Worm (Caenorhabditis elegans) whole organism, early embryonic: ENCODE data around the gene srj-33.

Source experiments
- B0310.2 ChIP-seq: sonication (generic microtip); optimal IDR thresholded peaks from 2 replicates; lab custom pipeline; 2016; ENCODE audit warnings: mild to moderate bottlenecking, missing genetic modification characterization, missing compliant biosample characterization
- F13C5.2 ChIP-seq: sonication (generic microtip); optimal IDR thresholded peaks from 2 replicates; lab custom pipeline; 2017; ENCODE audit warnings: mild to moderate bottlenecking, missing genetic modification characterization, inconsistent platforms, missing compliant biosample characterization
- aly-1 ChIP-seq: sonication (generic microtip); optimal IDR thresholded peaks from 2 replicates; lab custom pipeline; 2016; ENCODE audit warnings: missing genetic modification characterization, missing compliant biosample characterization
- ama-1 ChIP-seq: fragments of 150-350 bp; optimal IDR thresholded peaks from 2 replicates; lab custom pipeline; 2014
- ceh-13 ChIP-seq: fragments of 200-800 bp; sonication (Bioruptor generic); optimal IDR thresholded peaks from 2 replicates; lab custom pipeline; 2018; ENCODE audit warnings: mild to moderate bottlenecking, missing genetic modification characterization, missing compliant biosample characterization
- ceh-36 ChIP-seq: sonication (generic microtip); optimal IDR thresholded peaks from 2 replicates; lab custom pipeline; 2016; ENCODE audit warnings: missing genetic modification characterization, inconsistent platforms, missing compliant biosample characterization
- ets-7 ChIP-seq: sonication (generic microtip); optimal IDR thresholded peaks from 2 replicates; lab custom pipeline; 2016; ENCODE audit warnings: missing genotype, missing genetic modification characterization, missing compliant biosample characterization
- flt-1 ChIP-seq: fragments of 200-800 bp; sonication (Bioruptor generic); IDR thresholded peaks from 2 replicates; pipeline ENCODE4 v1.3.6; 2022; ENCODE audit warnings: missing genetic modification characterization, missing compliant biosample characterization
- hmbx-1 ChIP-seq: sonication (generic microtip); optimal IDR thresholded peaks from 2 replicates; lab custom pipeline; 2016; ENCODE audit warnings: mild to moderate bottlenecking, missing genetic modification characterization, missing compliant biosample characterization
- hmg-4 ChIP-seq: fragments of 200-800 bp; sonication (Bioruptor generic); optimal IDR thresholded peaks from 2 replicates; lab custom pipeline; 2018; ENCODE audit warnings: mild to moderate bottlenecking, missing genetic modification characterization, missing compliant biosample characterization
- hnd-1 ChIP-seq: sonication (generic microtip); optimal IDR thresholded peaks from 2 replicates; lab custom pipeline; 2016; ENCODE audit warnings: missing genetic modification characterization, missing compliant biosample characterization
- pes-1 ChIP-seq: fragments of 200-800 bp; sonication (Bioruptor generic); IDR thresholded peaks from 2 replicates; pipeline ENCODE4 v1.3.6; 2022; ENCODE audit warnings: missing genetic modification reagents, missing genetic modification characterization, missing compliant biosample characterization
- scrt-1 ChIP-seq: fragments of 200-800 bp; sonication (Bioruptor generic); IDR thresholded peaks from 2 replicates; pipeline ENCODE4 v1.3.6; 2022; ENCODE audit warnings: missing genetic modification characterization, missing compliant biosample characterization
- sea-1 ChIP-seq: fragments of 200-800 bp; sonication (Bioruptor generic); conservative IDR thresholded peaks from 2 replicates; pipeline ENCODE4 v1.3.6; 2022; ENCODE audit warnings: missing genetic modification characterization, missing compliant biosample characterization
- tbx-11 ChIP-seq: fragments of 200-800 bp; sonication (Bioruptor generic); IDR thresholded peaks from 2 replicates; pipeline ENCODE4 v1.3.6; 2022; ENCODE audit warnings: missing genetic modification characterization, missing compliant biosample characterization
- tbx-37 ChIP-seq: fragments of 200-800 bp; sonication (Bioruptor generic); conservative IDR thresholded peaks from 2 replicates; pipeline ENCODE4 v1.3.6; 2022; ENCODE audit warnings: missing genetic modification reagents, missing genetic modification characterization, missing compliant biosample characterization
- tra-4 ChIP-seq: sonication (generic microtip); optimal IDR thresholded peaks from 2 replicates; lab custom pipeline; 2017; ENCODE audit warnings: missing genetic modification characterization, missing compliant biosample characterization

srj-33 gene

DNA sequence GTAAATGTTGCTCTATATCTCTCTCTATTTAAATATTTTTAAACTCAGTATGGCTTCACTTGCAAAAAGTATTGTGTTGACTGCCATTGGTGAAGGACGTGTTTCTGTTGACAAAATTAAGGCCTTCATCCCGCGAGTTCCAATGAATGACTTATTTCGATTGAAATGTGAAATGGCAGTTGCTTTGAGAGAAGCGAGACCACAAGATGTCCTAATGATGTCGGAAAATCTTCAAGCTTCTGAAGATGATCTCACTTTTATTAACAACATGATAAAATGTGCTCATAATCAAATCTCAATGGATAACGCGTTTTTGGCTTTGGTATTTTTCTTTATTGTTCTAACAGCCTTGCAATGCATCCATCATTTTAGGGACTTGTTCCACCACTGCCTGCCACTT is 16.0 kb downstream of the srj-33 start, which contains the start of gene ceh-75:
ceh-75 (plus strand) TSS at position 50 of the 400 bp plus-strand sequence.
- no peak for TF ChIP-seq B0310.2 (tag; lab: Kevin White, UChicago)
- no peak for TF ChIP-seq pes-1
- no peak for TF ChIP-seq ceh-36 (tag; lab: Kevin White, UChicago)
- TF ChIP-seq sea-1 (GFP tag; lab: Robert Waterston, UW) = no peak
- TF ChIP-seq hmg-4 (GFP tag; lab: Kevin White, UChicago) = no peak
- TF ChIP-seq hmbx-1 = no peak
- no peak for TF ChIP-seq tra-4 (tag; lab: Kevin White, UChicago)
- TF ChIP-seq F13C5.2 (tag; lab: Kevin White, UChicago) = no peak
- no peak for TF ChIP-seq ama-1
- no peak for TF ChIP-seq tbx-11 (GFP tag; lab: Robert Waterston, UW)
- TF ChIP-seq aly-1 = no peak
- no peak for TF ChIP-seq flt-1
- no peak for TF ChIP-seq ets-7 (tag; lab: Kevin White, UChicago)
- no peak for TF ChIP-seq ceh-13 (GFP tag; lab: Kevin White, UChicago)

DNA sequence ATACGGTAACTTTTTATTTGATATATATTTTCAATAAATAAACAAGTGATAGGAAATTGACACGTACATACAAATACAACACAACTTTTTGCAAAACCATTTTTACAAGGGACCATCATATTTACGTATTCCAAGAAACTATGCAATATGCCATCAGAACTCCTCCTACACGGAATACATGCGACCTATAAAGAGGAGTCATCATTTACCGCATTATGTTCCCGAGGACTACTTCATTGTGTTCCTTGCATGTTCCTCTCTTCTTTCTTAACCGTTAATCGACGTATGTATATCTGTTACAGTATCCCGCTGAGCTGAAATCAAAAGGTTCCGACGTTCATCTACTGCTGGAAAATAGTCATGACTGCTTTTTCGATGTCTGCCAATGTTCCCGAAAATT is 18.9 kb downstream of the srj-33 start, which contains the start of gene C50H2.5:
C50H2.5 (plus strand) TSS at position 301 of the 400 bp plus-strand sequence.
- TF ChIP-seq ceh-13 (GFP tag; lab: Kevin White, UChicago) (no peak), pes-1 (no peak), hmg-4 (GFP tag; lab: Kevin White, UChicago) (no peak), F13C5.2 (tag; lab: Kevin White, UChicago) (no peak), hnd-1 (tag; lab: Kevin White, UChicago) (no peak), hmbx-1 (no peak), ceh-36 (tag; lab: Kevin White, UChicago) (no peak), scrt-1 (GFP tag; lab: Robert Waterston, UW) (no peak)

DNA sequence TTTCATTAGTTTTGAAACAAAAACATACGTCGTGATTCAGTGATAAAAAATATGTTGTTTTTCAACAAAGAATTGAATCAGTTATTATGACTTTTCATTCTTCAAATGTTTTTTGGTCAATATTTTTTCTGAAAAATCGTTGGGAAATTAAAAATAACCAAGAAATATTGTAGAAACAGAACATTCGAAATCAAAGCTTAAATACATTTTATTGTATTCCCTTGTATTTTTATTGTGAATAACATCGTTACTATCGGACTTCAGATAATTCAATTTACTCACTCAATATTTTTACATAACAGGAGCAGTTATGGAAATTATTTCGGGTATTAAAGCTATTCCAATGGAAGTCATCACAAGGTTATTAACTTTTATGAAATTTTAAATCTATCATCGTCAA is 20.7 kb downstream of the srj-33 start, which contains the start of gene C50H2.4:
C50H2.4 (plus strand) TSS at position 301 of the 400 bp plus-strand sequence.
- TF ChIP-seq sea-1 (GFP tag; lab: Robert Waterston, UW) (no peak), hmbx-1 (no peak), F13C5.2 (tag; lab: Kevin White, UChicago) (no peak), aly-1 (no peak), scrt-1 (GFP tag; lab: Robert Waterston, UW) (no peak), ama-1 (no peak), ceh-13 (GFP tag; lab: Kevin White, UChicago) (no peak), tbx-11 (GFP tag; lab: Robert Waterston, UW) (no peak), hnd-1 (tag; lab: Kevin White, UChicago) (no peak), hmg-4 (GFP tag; lab: Kevin White, UChicago) (no peak), flt-1 (no peak), tra-4 (tag; lab: Kevin White, UChicago) (no peak)

DNA sequence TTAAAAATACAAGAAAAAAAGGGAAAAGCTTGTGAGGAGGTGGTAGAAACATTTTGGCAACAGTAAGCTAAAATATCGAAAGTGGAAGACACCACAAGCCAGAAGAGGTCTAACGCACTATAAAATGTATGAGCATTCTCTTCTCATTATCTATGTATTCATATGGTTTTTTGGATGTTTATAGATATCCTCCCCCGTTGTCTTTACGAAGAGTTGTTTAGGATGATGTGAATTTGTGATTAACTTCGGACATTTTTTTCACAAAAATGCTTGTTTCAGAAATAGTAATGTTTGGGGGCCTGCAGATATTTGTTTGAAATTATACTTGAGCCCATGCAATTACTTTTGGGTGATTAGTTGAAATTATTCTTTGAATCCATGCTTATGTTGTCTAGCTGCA is 22.3 kb downstream of the srj-33 start, which contains the start of gene mec-9:
mec-9 (minus strand) TSS at position 101 of the 400 bp plus-strand sequence.
- no peak for TF ChIP-seq tbx-37 (GFP tag; lab: Robert Waterston, UW)
- no peak for TF ChIP-seq pes-1
- TF ChIP-seq flt-1 = no peak
- TF ChIP-seq ceh-36 (tag; lab: Kevin White, UChicago) = no peak
- no peak for TF ChIP-seq ama-1
- no peak for TF ChIP-seq sea-1 (GFP tag; lab: Robert Waterston, UW)
- TF ChIP-seq ceh-13 (GFP tag; lab: Kevin White, UChicago) = no peak
- TF ChIP-seq tra-4 (tag; lab: Kevin White, UChicago) = no peak
- TF ChIP-seq scrt-1 (GFP tag; lab: Robert Waterston, UW) = no peak
- TF ChIP-seq aly-1 = no peak
- TF ChIP-seq tbx-11 (GFP tag; lab: Robert Waterston, UW) = no peak
- no peak for TF ChIP-seq hmbx-1

DNA sequence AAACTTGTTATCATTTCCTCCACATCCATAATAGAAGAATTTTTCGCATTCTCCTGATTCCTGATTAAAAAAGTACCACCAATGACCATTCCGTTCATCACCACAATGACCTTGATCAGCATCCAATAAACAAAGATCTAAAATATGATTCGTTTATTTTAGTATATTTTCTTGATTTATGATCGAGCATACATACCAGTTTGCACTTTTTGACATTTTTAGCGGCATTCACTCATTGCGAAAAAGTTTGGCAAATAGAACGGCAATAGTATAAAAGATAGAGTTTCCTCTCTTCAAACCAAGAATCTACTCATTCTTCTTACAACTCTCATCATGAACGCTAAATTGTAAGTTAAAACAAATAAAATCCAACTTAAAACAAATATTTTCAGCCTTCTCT is 23.5 kb downstream of the srj-33 start, which contains the start of gene fipr-10:
fipr-10 (plus strand) TSS at position 301 of the 400 bp plus-strand sequence.
- TF ChIP-seq pes-1 (no peak), hnd-1 (tag; lab: Kevin White, UChicago) (no peak), tra-4 (tag; lab: Kevin White, UChicago) (no peak), flt-1 (no peak), hmbx-1 (no peak), B0310.2 (tag; lab: Kevin White, UChicago) (no peak), aly-1 (no peak), ceh-36 (tag; lab: Kevin White, UChicago) (no peak), ets-7 (tag; lab: Kevin White, UChicago) (no peak), ama-1 (no peak), tbx-11 (GFP tag; lab: Robert Waterston, UW) (no peak), scrt-1 (GFP tag; lab: Robert Waterston, UW) (no peak), ceh-13 (GFP tag; lab: Kevin White, UChicago) (no peak), hmg-4 (GFP tag; lab: Kevin White, UChicago) (no peak), tbx-37 (GFP tag; lab: Robert Waterston, UW) (no peak), F13C5.2 (tag; lab: Kevin White, UChicago) (no peak)

DNA sequence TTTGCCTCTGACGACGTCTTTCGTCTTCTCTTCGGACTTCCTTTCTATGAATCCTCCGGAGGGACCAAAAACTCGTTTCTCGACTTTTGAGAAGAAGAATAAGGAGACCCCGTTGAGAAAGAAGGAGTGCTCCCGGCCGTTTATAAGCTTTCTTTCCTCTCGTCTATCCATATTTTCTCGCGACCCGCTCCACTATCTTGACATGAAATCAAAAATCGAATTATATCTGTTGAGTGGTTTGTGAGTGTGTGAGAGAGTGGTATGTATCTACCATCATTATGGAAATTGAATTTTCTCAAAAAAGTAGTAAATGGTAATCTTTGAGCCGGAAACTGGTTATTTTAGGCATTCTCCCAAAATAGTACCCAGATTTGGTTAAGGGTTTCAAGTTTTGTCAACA is 26.2 kb downstream of the srj-33 start:
- no peak for TF ChIP-seq tbx-11 (GFP tag; lab: Robert Waterston, UW)
- TF ChIP-seq flt-1 = no peak
- no peak for TF ChIP-seq ets-7 (tag; lab: Kevin White, UChicago)
- no peak for TF ChIP-seq scrt-1 (GFP tag; lab: Robert Waterston, UW)
- TF ChIP-seq hnd-1 (tag; lab: Kevin White, UChicago) = no peak
- no peak for TF ChIP-seq hmg-4 (GFP tag; lab: Kevin White, UChicago)
- TF ChIP-seq ceh-36 (tag; lab: Kevin White, UChicago) = no peak
- no peak for TF ChIP-seq pes-1
- TF ChIP-seq sea-1 (GFP tag; lab: Robert Waterston, UW) = no peak
- TF ChIP-seq F13C5.2 (tag; lab: Kevin White, UChicago) = no peak
- TF ChIP-seq tra-4 (tag; lab: Kevin White, UChicago) = no peak

DNA sequence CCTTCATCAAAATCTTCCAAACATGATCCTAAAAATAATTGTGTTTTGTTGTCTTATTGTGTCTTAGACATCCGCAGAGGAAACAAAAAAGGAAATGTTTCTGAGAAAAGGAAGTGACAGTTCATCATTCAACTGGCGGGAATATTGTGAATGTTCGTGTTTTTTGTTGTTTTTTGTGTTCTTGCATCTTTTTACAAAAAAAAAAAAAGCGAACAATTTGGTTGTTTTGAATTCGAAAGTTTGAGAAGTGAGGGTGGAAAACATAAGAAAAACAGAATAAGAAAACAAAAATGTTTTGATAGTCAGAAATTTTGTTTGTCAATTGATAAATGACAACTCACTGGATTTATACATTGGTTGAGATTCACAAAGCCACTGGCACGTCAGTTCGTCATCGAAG is 27.7 kb downstream of the srj-33 start:
- no peak for TF ChIP-seq F13C5.2 (tag; lab: Kevin White, UChicago)
- TF ChIP-seq tbx-37 (GFP tag; lab: Robert Waterston, UW) = no peak
- TF ChIP-seq aly-1 = no peak
- TF ChIP-seq scrt-1 (GFP tag; lab: Robert Waterston, UW) = no peak
- TF ChIP-seq ceh-13 (GFP tag; lab: Kevin White, UChicago) = no peak
- no peak for TF ChIP-seq pes-1
- no peak for TF ChIP-seq ceh-36 (tag; lab: Kevin White, UChicago)
- TF ChIP-seq hmbx-1 = no peak
- TF ChIP-seq ama-1 = no peak
- TF ChIP-seq flt-1 = no peak
